Fruit fly (Drosophila melanogaster): Measurements from ENCODE around the gene Pcyt2.

Gene Pcyt2

DNA sequence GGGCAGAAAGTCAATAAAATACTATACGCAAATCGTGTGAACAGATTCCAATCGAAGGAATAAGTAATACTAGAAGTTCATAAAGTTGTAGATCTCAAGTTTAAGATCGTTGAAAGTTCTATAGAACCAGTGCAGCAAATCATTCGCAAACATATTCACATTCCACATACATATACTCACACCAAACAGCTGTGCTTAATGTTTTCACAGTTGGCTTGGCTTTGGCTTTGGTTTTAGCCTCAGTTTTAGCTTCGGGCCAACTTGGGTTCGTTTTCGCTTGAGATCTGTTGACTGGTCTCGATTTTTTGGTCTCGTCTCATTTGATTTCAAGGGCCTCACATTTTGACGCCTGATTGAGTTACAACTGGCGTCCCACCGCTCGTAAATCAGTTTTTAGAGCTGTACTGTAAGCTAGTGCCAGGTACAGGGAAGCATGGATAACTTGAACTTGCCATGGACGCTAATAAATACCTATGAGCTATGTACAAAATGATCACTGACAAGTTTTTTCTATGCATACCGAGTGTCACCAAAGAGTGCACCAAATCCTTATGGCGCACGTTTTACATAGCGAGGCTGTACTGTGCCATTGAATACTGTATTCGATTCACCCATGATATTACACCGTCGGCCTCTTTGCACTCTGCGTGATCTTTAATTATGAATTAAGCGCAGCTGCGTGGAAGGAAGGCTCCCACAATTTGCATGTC, 34.0 kb downstream of the Pcyt2 start (continued):
- TF ChIP-seq CG12942 (GFP tag; optimal IDR thresholded peaks at IDR 0.05) = peak; percentile 64
- TF ChIP-seq CoRest (tag; optimal IDR thresholded peaks at IDR 0.05) = peak; percentile 84
- peak; percentile 62 for TF ChIP-seq D19B (GFP tag; optimal IDR thresholded peaks at IDR 0.05)
- no peak for TF ChIP-seq CG13287 (GFP tag; IDR thresholded peaks at IDR 0.05; ENCODE audit: partially characterized antibody)
- TF ChIP-seq CG6791 (GFP tag; IDR thresholded peaks at IDR 0.05; ENCODE audit: partially characterized antibody) = no peak
- peak; percentile 65 for TF ChIP-seq jumu (GFP tag; optimal IDR thresholded peaks at IDR 0.05)
- TF ChIP-seq CG5245 (GFP tag; optimal IDR thresholded peaks at IDR 0.05) = peak; percentile 91
- TF ChIP-seq CG17912 (GFP tag; optimal IDR thresholded peaks at IDR 0.05) = no peak
- peak; percentile 49; the same call in 1 of the 2 replicates for TF ChIP-seq Doc2 (GFP tag; IDR thresholded peaks at IDR 0.05)
- peak; percentile 32 for TF ChIP-seq Hand (GFP tag; optimal IDR thresholded peaks at IDR 0.05)
- peak; percentile 55 for TF ChIP-seq CG14965 (GFP tag; optimal IDR thresholded peaks at IDR 0.05; ENCODE audit: borderline replicate concordance)
- peak; percentile 62 for TF ChIP-seq CG8924 (tag; optimal IDR thresholded peaks at IDR 0.05)
- peak; percentile 90 for TF ChIP-seq tin (GFP tag; optimal IDR thresholded peaks at IDR 0.05)
- TF ChIP-seq CG5953 (GFP tag; IDR thresholded peaks at IDR 0.05) = peak; percentile 62; the same call in 1 of the 2 replicates
- peak; percentile 70 for TF ChIP-seq CG10209 (GFP tag; optimal IDR thresholded peaks at IDR 0.05)
- peak; percentile 70 for TF ChIP-seq CG15514 (GFP tag; optimal IDR thresholded peaks at IDR 0.05)
- peak; percentile 79 for TF ChIP-seq vvl (GFP tag; IDR thresholded peaks at IDR 0.05)
- peak; percentile 60 for TF ChIP-seq Mad (GFP tag; optimal IDR thresholded peaks at IDR 0.05)
- TF ChIP-seq br (optimal IDR thresholded peaks at IDR 0.05) = no peak
- TF ChIP-seq cg (GFP tag; optimal IDR thresholded peaks at IDR 0.05) = no peak
- TF ChIP-seq psq (GFP tag; optimal IDR thresholded peaks at IDR 0.05) = no peak
- TF ChIP-seq CG18262 (tag; optimal IDR thresholded peaks at IDR 0.05) = peak; percentile 66
- TF ChIP-seq CG3995 (GFP tag; optimal IDR thresholded peaks at IDR 0.05) = peak; percentile 33
- no peak for TF ChIP-seq CG42726 (GFP tag; IDR thresholded peaks at IDR 0.05; ENCODE audit: partially characterized antibody)
- TF ChIP-seq Scr (GFP tag; IDR thresholded peaks at IDR 0.05; ENCODE audit: partially characterized antibody) = no peak
- TF ChIP-seq CG16815 (GFP tag; optimal IDR thresholded peaks at IDR 0.05) = peak; percentile 42
- no peak for TF ChIP-seq hbn (GFP tag; IDR thresholded peaks at IDR 0.05; ENCODE audit: partially characterized antibody)
- peak; percentile 77 for TF ChIP-seq Sox102F (GFP tag; optimal IDR thresholded peaks at IDR 0.05)
- peak; percentile 74 for TF ChIP-seq CG12659 (GFP tag; optimal IDR thresholded peaks at IDR 0.05)
- peak; percentile 90 for TF ChIP-seq CG9817 (tag; optimal IDR thresholded peaks at IDR 0.05)
- peak; percentile 89 for TF ChIP-seq CG15269 (tag; optimal IDR thresholded peaks at IDR 0.05)
- TF ChIP-seq Asciz (GFP tag; optimal IDR thresholded peaks at IDR 0.05) = peak; percentile 44
- TF ChIP-seq CG15479 (GFP tag; optimal IDR thresholded peaks at IDR 0.05) = no peak
- TF ChIP-seq HLH3B (GFP tag; IDR thresholded peaks at IDR 0.05) = peak; percentile 88
- TF ChIP-seq lov (optimal IDR thresholded peaks at IDR 0.05) = no peak
- TF ChIP-seq lov (GFP tag; IDR thresholded peaks at IDR 0.05) = peak; percentile 78; the same call in 2 of the 3 replicates
- peak; percentile 11 for TF ChIP-seq exex (tag; optimal IDR thresholded peaks at IDR 0.05)
- peak; percentile 73 for TF ChIP-seq phol (tag; optimal IDR thresholded peaks at IDR 0.05)
- TF ChIP-seq schlank (tag; optimal IDR thresholded peaks at IDR 0.05) = peak; percentile 74
- peak; percentile 63 for TF ChIP-seq ap (GFP tag; IDR thresholded peaks at IDR 0.05)
- peak; percentile 87 for TF ChIP-seq CG2678 (tag; optimal IDR thresholded peaks at IDR 0.05)
- TF ChIP-seq sc (optimal IDR thresholded peaks at IDR 0.05) = no peak
- TF ChIP-seq sc (GFP tag; optimal IDR thresholded peaks at IDR 0.05) = no peak
- TF ChIP-seq fd3F (GFP tag; optimal IDR thresholded peaks at IDR 0.05) = peak; percentile 82
- peak; percentile 71 for TF ChIP-seq CG6813 (GFP tag; optimal IDR thresholded peaks at IDR 0.05)
- TF ChIP-seq bowl (GFP tag; IDR thresholded peaks at IDR 0.05) = peak; percentile 79
- peak; percentile 85 for TF ChIP-seq CG6272 (GFP tag; IDR thresholded peaks at IDR 0.05)
- peak; percentile 58 for TF ChIP-seq nerfin-1 (tag; optimal IDR thresholded peaks at IDR 0.05)
- TF ChIP-seq amos (GFP tag; IDR thresholded peaks at IDR 0.05; ENCODE audit: partially characterized antibody) = no peak

Data from whole organism, embryonic.